Fruit fly (Drosophila melanogaster) whole organism, prepupa: Measurements from ENCODE around the gene CG2975.

ENCODE experiments used
- CG16779 ChIP-seq: fragments of 200-800 bp; sonication (Bioruptor generic); optimal IDR thresholded peaks from 3 replicates; lab custom pipeline; 2017; ENCODE audit warnings: missing biosample characterization, mild to moderate bottlenecking, missing genetic modification characterization
- CG32006 ChIP-seq: fragments of 200-800 bp; sonication (Bioruptor generic); optimal IDR thresholded peaks from 3 replicates; lab custom pipeline; 2017; ENCODE audit warnings: missing biosample characterization, mild to moderate bottlenecking, missing genetic modification characterization
- CG6276 ChIP-seq: fragments of 200-800 bp; sonication (Bioruptor generic); optimal IDR thresholded peaks from 2 replicates; lab custom pipeline; 2017; ENCODE audit warnings: missing biosample characterization, mild to moderate bottlenecking, missing genetic modification characterization
- CG6792 ChIP-seq: fragments of 200-800 bp; sonication (Bioruptor generic); optimal IDR thresholded peaks from 3 replicates; lab custom pipeline; 2016; ENCODE audit warnings: missing biosample characterization, missing genetic modification characterization
- CG9139 ChIP-seq: fragments of 200-800 bp; sonication (Bioruptor generic); optimal IDR thresholded peaks from 3 replicates; lab custom pipeline; 2017; ENCODE audit warnings: missing biosample characterization, mild to moderate bottlenecking, missing genetic modification characterization
- Hr4 ChIP-seq: fragments of 200-800 bp; sonication (Bioruptor generic); optimal IDR thresholded peaks from 3 replicates; lab custom pipeline; 2016; ENCODE audit warnings: missing biosample characterization, missing genetic modification characterization
- Lpt ChIP-seq: fragments of 200-800 bp; sonication (Bioruptor generic); optimal IDR thresholded peaks from 3 replicates; lab custom pipeline; 2016; ENCODE audit warnings: missing biosample characterization, missing genetic modification characterization
- OdsH ChIP-seq: fragments of 200-800 bp; sonication (Bioruptor generic); optimal IDR thresholded peaks from 3 replicates; lab custom pipeline; 2016; ENCODE audit warnings: missing biosample characterization, missing genetic modification characterization
- dac ChIP-seq: fragments of 200-800 bp; sonication (Bioruptor generic); optimal IDR thresholded peaks from 2 replicates; lab custom pipeline; 2017; ENCODE audit warnings: missing biosample characterization, mild to moderate bottlenecking, missing genetic modification characterization
- fkh ChIP-seq: fragments of 200-800 bp; sonication (Bioruptor generic); optimal IDR thresholded peaks from 3 replicates; lab custom pipeline; 2017; ENCODE audit warnings: missing biosample characterization, mild to moderate bottlenecking, missing genetic modification characterization, moderate library complexity
- lz ChIP-seq: fragments of 200-800 bp; sonication (Bioruptor generic); optimal IDR thresholded peaks from 3 replicates; lab custom pipeline; 2016; ENCODE audit warnings: missing biosample characterization, missing genetic modification characterization
- net ChIP-seq: fragments of 200-800 bp; sonication (Bioruptor generic); optimal IDR thresholded peaks from 3 replicates; lab custom pipeline; 2016; ENCODE audit warnings: missing biosample characterization, missing genetic modification characterization
- svp ChIP-seq: fragments of 200-800 bp; sonication (Bioruptor generic); peaks from one replicate; lab custom pipeline; 2016; ENCODE audit warnings: missing biosample characterization, missing genetic modification characterization
- topi ChIP-seq: fragments of 200-800 bp; sonication (Bioruptor generic); optimal IDR thresholded peaks from 3 replicates; lab custom pipeline; 2016; ENCODE audit warnings: missing biosample characterization, missing genetic modification characterization

- TF ChIP-seq dac (GFP tag; lab: Kevin White, UChicago) (no peak), Hr4 (GFP tag; lab: Kevin White, UChicago) (peak; percentile 48), svp (GFP tag; lab: Kevin White, UChicago) (peak; percentile 35), fkh (GFP tag; lab: Kevin White, UChicago) (peak; percentile 57), net (GFP tag; lab: Kevin White, UChicago) (no peak), topi (GFP tag; lab: Kevin White, UChicago) (peak; percentile 66), OdsH (peak; percentile 56), Lpt (no peak), CG16779 (tag; lab: Kevin White, UChicago) (peak; percentile 19), CG32006 (GFP tag; lab: Kevin White, UChicago) (no peak), CG6792 (peak; percentile 35), lz (peak; percentile 67), CG6276 (GFP tag; lab: Kevin White, UChicago) (no peak), CG9139 (GFP tag; lab: Kevin White, UChicago) (no peak)
Measured at dm6 chr2L:2885503-2886225, 45.7 kb downstream of the CG2975 start, which contains the start of the genes NTPase and lilli.
